Worm (Caenorhabditis elegans) whole organism, young adult: Measurements from ENCODE around the gene lips-13.
"Not testable (repeated sequence)": the region's sequence is repeated elsewhere in the genome, so short reads cannot be mapped to it uniquely, and the experiment has no call there.

Source experiments
- F10E7.11 ChIP-seq: sonication (generic microtip); optimal IDR thresholded peaks from 2 replicates; lab custom pipeline; 2017; ENCODE audit warnings: mild to moderate bottlenecking, missing genetic modification characterization, moderate library complexity, missing compliant biosample characterization
- F33H1.4 ChIP-seq: fragments of 200-800 bp; sonication (Bioruptor generic); IDR thresholded peaks from 2 replicates; pipeline ENCODE4 v1.3.6; 2022; ENCODE audit warnings: missing genetic modification reagents, missing genetic modification characterization, missing compliant biosample characterization
- akir-1 ChIP-seq: fragments of 200-800 bp; sonication (Bioruptor generic); optimal IDR thresholded peaks from 2 replicates; lab custom pipeline; 2018; ENCODE audit warnings: mild to moderate bottlenecking, missing genetic modification characterization, moderate library complexity, missing compliant biosample characterization
- ccch-3 ChIP-seq: fragments of 200-800 bp; sonication (Bioruptor generic); optimal IDR thresholded peaks from 2 replicates; lab custom pipeline; 2018; ENCODE audit warnings: mild to moderate bottlenecking, missing genetic modification characterization, missing compliant biosample characterization
- ceh-100 ChIP-seq: fragments of 200-800 bp; sonication (Bioruptor generic); IDR thresholded peaks from 2 replicates; pipeline ENCODE4 v1.3.6; 2022; ENCODE audit warnings: missing genetic modification reagents, missing genetic modification characterization, missing compliant biosample characterization
- efl-1 ChIP-seq: fragments of 150-350 bp; optimal IDR thresholded peaks from 2 replicates; lab custom pipeline; 2014; ENCODE audit warnings: missing biosample characterization, missing genetic modification reagents, missing genetic modification characterization
- fkh-3 ChIP-seq: sonication (generic microtip); optimal IDR thresholded peaks from 2 replicates; lab custom pipeline; 2016; ENCODE audit warnings: mild to moderate bottlenecking, missing genetic modification characterization, missing compliant biosample characterization
- gei-17 ChIP-seq: fragments of 200-800 bp; sonication (Bioruptor generic); optimal IDR thresholded peaks from 2 replicates; lab custom pipeline; 2018; ENCODE audit warnings: mild to moderate bottlenecking, missing genetic modification characterization, missing compliant biosample characterization
- madf-8 ChIP-seq: fragments of 200-800 bp; sonication (Bioruptor generic); conservative IDR thresholded peaks from 2 replicates; pipeline ENCODE4 v1.3.6; 2022; ENCODE audit warnings: missing genetic modification reagents, missing genetic modification characterization, missing compliant biosample characterization
- rcor-1 ChIP-seq: fragments of 200-800 bp; sonication (Bioruptor generic); IDR thresholded peaks from 2 replicates; pipeline ENCODE4 v1.3.6; 2022; ENCODE audit warnings: missing genetic modification reagents, missing genetic modification characterization, missing compliant biosample characterization
- sptf-2 ChIP-seq: fragments of 200-800 bp; sonication (Bioruptor generic); optimal IDR thresholded peaks from 2 replicates; lab custom pipeline; 2018; ENCODE audit warnings: mild to moderate bottlenecking, missing genetic modification characterization, missing compliant biosample characterization
- ztf-18 ChIP-seq: sonication (generic microtip); optimal IDR thresholded peaks from 2 replicates; lab custom pipeline; 2016; ENCODE audit warnings: missing genotype, mild to moderate bottlenecking, missing genetic modification characterization, missing compliant biosample characterization

DNA sequence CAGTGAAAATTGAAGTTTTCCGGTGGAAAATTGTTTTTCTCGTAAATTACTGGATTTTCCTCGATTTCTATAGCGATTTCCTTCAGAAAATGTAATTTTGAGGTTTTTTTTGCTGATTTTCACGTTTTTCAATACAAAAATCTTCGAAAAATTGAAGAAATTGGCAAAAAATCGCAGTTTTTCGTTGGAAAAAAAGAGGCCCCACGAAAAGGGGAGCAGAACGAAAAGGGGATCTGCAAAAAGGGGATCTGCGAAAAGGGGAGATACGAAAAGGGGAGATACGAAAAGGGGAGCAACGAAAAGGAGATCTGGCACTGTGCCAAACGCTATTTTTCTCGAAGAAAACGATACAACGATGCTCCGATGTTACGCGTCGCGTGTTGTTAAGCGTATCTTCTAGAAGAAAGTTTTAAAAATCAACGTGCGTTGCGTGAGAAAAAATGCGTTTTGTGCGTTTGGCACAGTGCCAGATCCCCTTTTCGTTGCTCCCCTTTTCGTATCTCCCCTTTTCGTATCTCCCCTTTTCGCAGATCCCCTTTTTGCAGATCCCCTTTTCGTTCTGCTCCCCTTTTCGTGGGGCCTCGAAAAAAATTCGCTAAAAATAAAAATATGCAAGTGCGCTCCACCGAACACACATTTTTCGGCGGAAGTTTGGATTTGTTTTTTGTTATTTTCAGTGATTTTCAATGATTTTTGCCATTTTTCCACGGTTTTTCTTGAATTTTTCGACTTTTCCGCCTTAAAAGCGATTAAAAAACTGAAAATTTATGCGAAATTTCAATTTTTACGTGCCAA is 16.7 kb upstream of the lips-13 start:
- not testable (repeated sequence) for TF ChIP-seq sptf-2 (GFP tag; lab: Kevin White, UChicago); gei-17 (GFP tag; lab: Kevin White, UChicago); akir-1 (GFP tag; lab: Kevin White, UChicago); ccch-3; F10E7.11 (tag; lab: Kevin White, UChicago); fkh-3 (tag; lab: Kevin White, UChicago)
- TF ChIP-seq ztf-18 (tag; lab: Kevin White, UChicago): peak; percentile 24
- peak; percentile 84 for TF ChIP-seq rcor-1 (GFP tag; lab: Robert Waterston, UW)
- TF ChIP-seq F33H1.4 (GFP tag; lab: Robert Waterston, UW): peak; percentile 64
- 0 out of 2 replicates have a peak, but pooled peaks have one; percentile 25 for TF ChIP-seq madf-8 (GFP tag; lab: Robert Waterston, UW)
- TF ChIP-seq ceh-100: peak; percentile 99
- peak; percentile 31 for TF ChIP-seq efl-1 (GFP tag; lab: Kevin White, UChicago)
